Worm (Caenorhabditis elegans): ENCODE results near the gene T02H6.1.

The T02H6.1 gene

ce11 chrII:709081-709480 is at the start of gene T02H6.1:
Gene T02H6.1 (plus strand): TSS chrII:709381.
- no peak for TF ChIP-seq ztf-29 (GFP tag; IDR thresholded peaks at IDR 0.05)
- no peak for TF ChIP-seq tab-1 (GFP tag; IDR thresholded peaks at IDR 0.05)
- TF ChIP-seq cog-1 (tag; optimal IDR thresholded peaks at IDR 0.05) = no peak
- no peak for TF ChIP-seq flt-1 (GFP tag; IDR thresholded peaks at IDR 0.05)
- TF ChIP-seq T22C8.4 (GFP tag; IDR thresholded peaks at IDR 0.05) = no peak
- TF ChIP-seq ref-1 (GFP tag; conservative IDR thresholded peaks at IDR 0.05) = no peak
- TF ChIP-seq med-1 (GFP tag; optimal IDR thresholded peaks at IDR 0.05; ENCODE audit: insufficient read depth) = no peak
- no peak for TF ChIP-seq klf-2 (GFP tag; conservative IDR thresholded peaks at IDR 0.05)
- no peak for TF ChIP-seq ztf-23 (GFP tag; IDR thresholded peaks at IDR 0.05)

- no peak for TF ChIP-seq ztf-29 (GFP tag; IDR thresholded peaks at IDR 0.05)
- no peak for TF ChIP-seq med-1 (GFP tag; optimal IDR thresholded peaks at IDR 0.05; ENCODE audit: insufficient read depth)
- no peak for TF ChIP-seq cog-1 (tag; optimal IDR thresholded peaks at IDR 0.05)
- no peak for TF ChIP-seq T22C8.4 (GFP tag; IDR thresholded peaks at IDR 0.05)
- no peak for TF ChIP-seq flt-1 (GFP tag; IDR thresholded peaks at IDR 0.05)
- no peak for TF ChIP-seq ref-1 (GFP tag; conservative IDR thresholded peaks at IDR 0.05)
- TF ChIP-seq tab-1 (GFP tag; IDR thresholded peaks at IDR 0.05) = no peak
- no peak for TF ChIP-seq klf-2 (GFP tag; conservative IDR thresholded peaks at IDR 0.05)
- TF ChIP-seq ztf-23 (GFP tag; IDR thresholded peaks at IDR 0.05) = no peak
Measured at ce11 chrII:661696-662095, 47.5 kb upstream of the T02H6.1 start, which contains the start of gene sri-45. Gene sri-45 (minus strand): TSS chrII:661796.

ce11 chrII:667864-668263 is 41.3 kb upstream of the T02H6.1 start:
- TF ChIP-seq klf-2 (GFP tag; conservative IDR thresholded peaks at IDR 0.05) (no peak), T22C8.4 (GFP tag; IDR thresholded peaks at IDR 0.05) (no peak), ztf-29 (GFP tag; IDR thresholded peaks at IDR 0.05) (no peak)

ce11 chrII:671025-671424 is 38.2 kb upstream of the T02H6.1 start, which contains the start of gene sri-46:
Gene sri-46 (minus strand): TSS chrII:671125.
- no peak for TF ChIP-seq T22C8.4 (GFP tag; IDR thresholded peaks at IDR 0.05)
- TF ChIP-seq flt-1 (GFP tag; IDR thresholded peaks at IDR 0.05) = no peak
- no peak for TF ChIP-seq ref-1 (GFP tag; conservative IDR thresholded peaks at IDR 0.05)
- no peak for TF ChIP-seq tab-1 (GFP tag; IDR thresholded peaks at IDR 0.05)
- no peak for TF ChIP-seq med-1 (GFP tag; optimal IDR thresholded peaks at IDR 0.05; ENCODE audit: insufficient read depth)

DNA sequence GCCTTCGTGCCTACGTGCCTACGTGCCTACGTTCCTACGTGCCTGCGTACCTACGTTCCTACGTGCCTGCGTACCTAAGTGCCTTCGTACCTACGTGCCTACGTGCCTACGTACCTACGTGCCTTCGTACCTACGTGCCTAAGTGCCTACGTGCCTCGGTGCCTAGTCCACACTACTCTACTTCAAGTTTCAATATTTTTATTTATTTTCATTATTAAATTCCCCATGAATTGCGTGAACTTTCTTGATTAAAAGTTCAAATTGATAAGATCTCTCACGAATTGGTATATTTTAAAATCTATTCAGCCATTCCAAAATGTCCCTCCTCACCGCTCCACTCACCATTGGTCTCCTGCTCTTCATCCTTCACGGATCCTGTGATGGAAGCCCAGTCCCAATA is 35.1 kb upstream of the T02H6.1 start, which contains the start of gene Y39F10C.3:
Gene Y39F10C.3, plus strand, starts transcription at position 301 of the 400 bp plus-strand sequence.
- no peak for TF ChIP-seq klf-2 (GFP tag; conservative IDR thresholded peaks at IDR 0.05)
- no peak for TF ChIP-seq flt-1 (GFP tag; IDR thresholded peaks at IDR 0.05)
- TF ChIP-seq ztf-29 (GFP tag; IDR thresholded peaks at IDR 0.05) = no peak
- no peak for TF ChIP-seq ref-1 (GFP tag; conservative IDR thresholded peaks at IDR 0.05)
- no peak for TF ChIP-seq cog-1 (tag; optimal IDR thresholded peaks at IDR 0.05)
- no peak for TF ChIP-seq tab-1 (GFP tag; IDR thresholded peaks at IDR 0.05)
- TF ChIP-seq T22C8.4 (GFP tag; IDR thresholded peaks at IDR 0.05) = no peak
- no peak for TF ChIP-seq med-1 (GFP tag; optimal IDR thresholded peaks at IDR 0.05; ENCODE audit: insufficient read depth)
- TF ChIP-seq ztf-23 (GFP tag; IDR thresholded peaks at IDR 0.05) = no peak

DNA sequence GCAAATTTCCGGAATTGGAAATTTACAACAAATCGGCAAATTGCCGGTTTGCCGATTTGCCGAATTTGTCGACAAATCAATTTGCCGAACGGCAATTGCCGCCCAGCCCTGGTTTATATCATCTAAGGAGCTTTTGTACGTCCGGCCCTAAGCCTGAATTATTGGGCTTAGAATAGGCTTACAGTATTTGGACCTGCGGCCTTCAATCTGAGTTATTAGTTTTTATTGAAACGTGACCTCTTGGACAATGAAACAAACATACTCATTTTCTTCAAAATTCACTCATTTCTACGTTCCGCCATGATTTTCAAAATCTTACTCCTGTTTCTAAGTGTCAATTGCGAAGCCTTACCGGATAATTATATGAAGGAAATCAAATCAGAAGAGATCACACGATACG is 33.9 kb upstream of the T02H6.1 start, which contains the start of gene Y39F10C.1:
Gene Y39F10C.1, plus strand, starts transcription at position 301 of the 400 bp plus-strand sequence.
- no peak for TF ChIP-seq cog-1 (tag; optimal IDR thresholded peaks at IDR 0.05)
- no peak for TF ChIP-seq flt-1 (GFP tag; IDR thresholded peaks at IDR 0.05)
- TF ChIP-seq tab-1 (GFP tag; IDR thresholded peaks at IDR 0.05) = no peak
- no peak for TF ChIP-seq ztf-29 (GFP tag; IDR thresholded peaks at IDR 0.05)
- TF ChIP-seq ztf-23 (GFP tag; IDR thresholded peaks at IDR 0.05) = no peak
- no peak for TF ChIP-seq ref-1 (GFP tag; conservative IDR thresholded peaks at IDR 0.05)

ce11 chrII:675822-676221 is 33.4 kb upstream of the T02H6.1 start:
- TF ChIP-seq cog-1 (tag; optimal IDR thresholded peaks at IDR 0.05) = no peak
- no peak for TF ChIP-seq ref-1 (GFP tag; conservative IDR thresholded peaks at IDR 0.05)
- no peak for TF ChIP-seq flt-1 (GFP tag; IDR thresholded peaks at IDR 0.05)
- TF ChIP-seq ztf-29 (GFP tag; IDR thresholded peaks at IDR 0.05) = no peak
- no peak for TF ChIP-seq klf-2 (GFP tag; conservative IDR thresholded peaks at IDR 0.05)

DNA sequence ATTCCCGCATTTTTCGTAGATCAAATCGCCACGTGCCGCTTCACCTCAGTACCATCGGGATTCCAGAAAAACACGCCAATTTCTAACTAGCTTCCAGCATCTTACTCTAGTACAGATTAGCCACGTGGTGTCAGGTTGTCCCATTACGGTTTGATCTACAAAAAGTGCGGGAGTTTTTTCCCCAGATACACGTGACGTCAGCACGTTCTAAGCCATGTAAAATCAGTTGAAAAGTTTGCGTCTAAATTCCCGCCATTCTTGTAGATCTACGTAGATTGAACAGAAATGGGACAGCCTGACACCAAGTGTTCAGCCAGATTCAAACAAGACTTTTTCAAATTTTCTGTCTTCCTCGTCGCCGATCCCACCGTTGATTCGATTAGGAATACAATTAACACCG is 30.6 kb upstream of the T02H6.1 start, which contains the start of gene T02H6.9:
Gene T02H6.9, plus strand, starts transcription at position 301 of the 400 bp plus-strand sequence.
- TF ChIP-seq ref-1 (GFP tag; conservative IDR thresholded peaks at IDR 0.05) = no peak
- no peak for TF ChIP-seq ztf-29 (GFP tag; IDR thresholded peaks at IDR 0.05)

DNA sequence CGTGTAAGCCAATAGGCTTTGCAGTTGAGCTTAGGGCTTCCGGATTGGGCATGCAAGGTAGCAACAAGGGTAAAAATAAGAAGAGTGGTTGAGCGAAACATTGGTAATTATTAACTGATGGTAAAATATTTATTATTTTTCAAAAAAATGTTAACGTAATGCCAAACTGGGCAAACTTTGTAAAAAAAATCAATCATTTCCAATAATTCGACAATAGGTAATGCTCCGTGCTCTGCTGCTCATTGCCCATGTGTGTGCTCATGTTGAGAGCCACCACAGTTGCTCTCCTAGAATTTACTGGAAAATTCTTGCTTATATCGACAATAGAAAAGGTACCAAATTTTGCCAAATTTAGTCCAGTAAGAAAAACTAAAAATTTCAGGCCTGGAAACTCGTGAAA is 28.6 kb upstream of the T02H6.1 start, which contains the start of the genes T02H6.10 and T02H6.8:
Gene T02H6.10, minus strand, starts transcription at position 101 of the 400 bp plus-strand sequence.
Gene T02H6.8, plus strand, starts transcription at position 221 of the 400 bp plus-strand sequence.
- TF ChIP-seq klf-2 (GFP tag; conservative IDR thresholded peaks at IDR 0.05) (no peak), ztf-29 (GFP tag; IDR thresholded peaks at IDR 0.05) (no peak), flt-1 (GFP tag; IDR thresholded peaks at IDR 0.05) (no peak), ztf-23 (GFP tag; IDR thresholded peaks at IDR 0.05) (no peak), med-1 (GFP tag; optimal IDR thresholded peaks at IDR 0.05; ENCODE audit: insufficient read depth) (no peak), tab-1 (GFP tag; IDR thresholded peaks at IDR 0.05) (no peak), ref-1 (GFP tag; conservative IDR thresholded peaks at IDR 0.05) (no peak), T22C8.4 (GFP tag; IDR thresholded peaks at IDR 0.05) (no peak), cog-1 (tag; optimal IDR thresholded peaks at IDR 0.05) (no peak)

ce11 chrII:682326-682725 is 26.9 kb upstream of the T02H6.1 start, which contains the start of gene T02H6.7:
Gene T02H6.7 (plus strand): TSS chrII:682626.
- TF ChIP-seq ztf-29 (GFP tag; IDR thresholded peaks at IDR 0.05) (no peak), tab-1 (GFP tag; IDR thresholded peaks at IDR 0.05) (no peak), klf-2 (GFP tag; conservative IDR thresholded peaks at IDR 0.05) (no peak), cog-1 (tag; optimal IDR thresholded peaks at IDR 0.05) (no peak), ztf-23 (GFP tag; IDR thresholded peaks at IDR 0.05) (no peak), med-1 (GFP tag; optimal IDR thresholded peaks at IDR 0.05; ENCODE audit: insufficient read depth) (no peak), flt-1 (GFP tag; IDR thresholded peaks at IDR 0.05) (no peak), T22C8.4 (GFP tag; IDR thresholded peaks at IDR 0.05) (no peak), ref-1 (GFP tag; conservative IDR thresholded peaks at IDR 0.05) (no peak)
